Fruit fly (Drosophila melanogaster): ENCODE results near the gene eff.

The eff gene

dm6 chr3R:14691019-14691777 lies 49.9 kb downstream of the eff start (continued):
- no peak for TF ChIP-seq nerfin-1 (tag; optimal IDR thresholded peaks at IDR 0.05)
- no peak for TF ChIP-seq CG3163 (GFP tag; optimal IDR thresholded peaks at IDR 0.05)
- TF ChIP-seq CG8478 (optimal IDR thresholded peaks at IDR 0.05), result no peak
- TF ChIP-seq CG10543 (GFP tag; optimal IDR thresholded peaks at IDR 0.05), result no peak
- no peak for TF ChIP-seq gsb (GFP tag; IDR thresholded peaks at IDR 0.05)
- TF ChIP-seq stwl (tag; optimal IDR thresholded peaks at IDR 0.05), result no peak
- TF ChIP-seq disco-r (GFP tag; optimal IDR thresholded peaks at IDR 0.05), result no peak
- TF ChIP-seq E2f1 (GFP tag; IDR thresholded peaks at IDR 0.05), result no peak
- TF ChIP-seq dysf (GFP tag; IDR thresholded peaks at IDR 0.05), result no peak
- TF ChIP-seq CG2678 (tag; optimal IDR thresholded peaks at IDR 0.05), result no peak
- TF ChIP-seq CG12104 (GFP tag; optimal IDR thresholded peaks at IDR 0.05), result no peak
- no peak for TF ChIP-seq CG6683 (GFP tag; optimal IDR thresholded peaks at IDR 0.05)
- no peak for TF ChIP-seq kay (GFP tag; optimal IDR thresholded peaks at IDR 0.05)
- TF ChIP-seq CG31441 (GFP tag; IDR thresholded peaks at IDR 0.05), result 0 out of 2 replicates have a peak, but pooled peaks have one; percentile 19
- TF ChIP-seq dan (GFP tag; IDR thresholded peaks at IDR 0.05), result no peak
- TF ChIP-seq Nf-YA (GFP tag; IDR thresholded peaks at IDR 0.05), result no peak
- peak in 1 of 2 experiments; percentile 28 for TF ChIP-seq eve (GFP tag; optimal IDR thresholded peaks at IDR 0.05)
- no peak for TF ChIP-seq CG10267 (tag; optimal IDR thresholded peaks at IDR 0.05)
- TF ChIP-seq Hsf (GFP tag; optimal IDR thresholded peaks at IDR 0.05), result no peak
- no peak for TF ChIP-seq Hr78 (GFP tag; optimal IDR thresholded peaks at IDR 0.05)
- no peak for TF ChIP-seq CG15073 (GFP tag; optimal IDR thresholded peaks at IDR 0.05)
- TF ChIP-seq CG10654 (GFP tag; optimal IDR thresholded peaks at IDR 0.05), result no peak
- TF ChIP-seq kni (GFP tag; optimal IDR thresholded peaks at IDR 0.05), result no peak
- TF ChIP-seq HmgZ (tag; optimal IDR thresholded peaks at IDR 0.05), result no peak
- no peak for TF ChIP-seq YL-1 (GFP tag; optimal IDR thresholded peaks at IDR 0.05)
- no peak for TF ChIP-seq jing (GFP tag; optimal IDR thresholded peaks at IDR 0.05)
- TF ChIP-seq lilli (GFP tag; optimal IDR thresholded peaks at IDR 0.05), result no peak
- TF ChIP-seq CG18011 (GFP tag; optimal IDR thresholded peaks at IDR 0.05), result no peak
- no peak for TF ChIP-seq CG3838 (GFP tag; optimal IDR thresholded peaks at IDR 0.05)
- no peak for TF ChIP-seq CG5180 (GFP tag; optimal IDR thresholded peaks at IDR 0.05)
- TF ChIP-seq tna (GFP tag; IDR thresholded peaks at IDR 0.05; ENCODE audit: partially characterized antibody), result no peak
- no peak for TF ChIP-seq MTF-1 (GFP tag; optimal IDR thresholded peaks at IDR 0.05; ENCODE audit: borderline replicate concordance)
- no peak for TF ChIP-seq tin (GFP tag; optimal IDR thresholded peaks at IDR 0.05)
- no peak for TF ChIP-seq CG4282 (GFP tag; optimal IDR thresholded peaks at IDR 0.05)
- peak; percentile 8 for TF ChIP-seq CG2712 (tag; optimal IDR thresholded peaks at IDR 0.05)
- 0 out of 3 replicates have a peak, but pooled peaks have one; percentile 20 for TF ChIP-seq CG6791 (GFP tag; IDR thresholded peaks at IDR 0.05; ENCODE audit: partially characterized antibody)
- TF ChIP-seq CG3281 (GFP tag; optimal IDR thresholded peaks at IDR 0.05), result no peak
- TF ChIP-seq Sry-δ (GFP tag; optimal IDR thresholded peaks at IDR 0.05), result no peak
- no peak for TF ChIP-seq E2f2 (GFP tag; IDR thresholded peaks at IDR 0.05)
- TF ChIP-seq Hr39 (optimal IDR thresholded peaks at IDR 0.05), result no peak
- no peak for TF ChIP-seq chm (GFP tag; IDR thresholded peaks at IDR 0.05)
- TF ChIP-seq Hand (GFP tag; optimal IDR thresholded peaks at IDR 0.05), result no peak
- TF ChIP-seq CG13296 (GFP tag; optimal IDR thresholded peaks at IDR 0.05), result no peak
- TF ChIP-seq hth (optimal IDR thresholded peaks at IDR 0.05), result no peak
- no peak for TF ChIP-seq grn (GFP tag; optimal IDR thresholded peaks at IDR 0.05)
- TF ChIP-seq CG8765 (GFP tag; IDR thresholded peaks at IDR 0.05), result no peak
- no peak for TF ChIP-seq Doc2 (GFP tag; IDR thresholded peaks at IDR 0.05)
- no peak for TF ChIP-seq CG14710 (tag; optimal IDR thresholded peaks at IDR 0.05)
- TF ChIP-seq ssp (GFP tag; IDR thresholded peaks at IDR 0.05), result no peak
- TF ChIP-seq sens (GFP tag), result peak; percentile 74
- TF ChIP-seq CG7987 (GFP tag; optimal IDR thresholded peaks at IDR 0.05), result no peak

All from whole organism, embryonic.